Worm (Caenorhabditis elegans): ENCODE data around the gene mmab-1.

ce11 chrIII:4906896-4907295 lies 15.0 kb downstream of the mmab-1 start, which contains the start of gene rom-1:
- no peak for TF ChIP-seq cog-1 (tag; optimal IDR thresholded peaks at IDR 0.05)
- TF ChIP-seq med-1 (GFP tag; optimal IDR thresholded peaks at IDR 0.05; ENCODE audit: insufficient read depth) = no peak
- no peak for TF ChIP-seq tab-1 (GFP tag; IDR thresholded peaks at IDR 0.05)

All from whole organism, midembryonic.